Worm (Caenorhabditis elegans) whole organism, L4 larva: ENCODE measurements around the gene B0034.7.

Experiments used
- D1046.2 ChIP-seq: fragments of 200-800 bp; sonication (Bioruptor generic); IDR thresholded peaks from 2 replicates; pipeline ENCODE4 v1.3.6; 2022; ENCODE audit warnings: missing genetic modification characterization, missing compliant biosample characterization
- F44E2.7 ChIP-seq: fragments of 200-800 bp; sonication (Bioruptor generic); IDR thresholded peaks from 2 replicates; pipeline ENCODE4 v2.1.2; 2022; ENCODE audit warnings: missing genetic modification characterization, missing compliant biosample characterization
- F49E8.2 ChIP-seq: sonication (generic microtip); optimal IDR thresholded peaks from 2 replicates; lab custom pipeline; 2016; ENCODE audit warnings: missing compliant biosample characterization, mild to moderate bottlenecking, missing genetic modification characterization, borderline replicate concordance
- T20F7.1 ChIP-seq: fragments of 200-800 bp; sonication (Bioruptor generic); optimal IDR thresholded peaks from 2 replicates; lab custom pipeline; 2018; ENCODE audit warnings: mild to moderate bottlenecking, missing genetic modification characterization, missing compliant biosample characterization
- Y105C5A.15 ChIP-seq: fragments of 200-800 bp; sonication (Bioruptor generic); IDR thresholded peaks from 2 replicates; pipeline ENCODE4 v1.3.6; 2022; ENCODE audit warnings: missing genetic modification characterization, missing compliant biosample characterization
- ZK546.5 ChIP-seq, 2 experiments: sonication (generic microtip); optimal IDR thresholded peaks; 2 replicates each; lab custom pipeline; 2017; ENCODE audit warnings: missing biosample characterization in 2 of 2, missing genetic modification characterization in 2 of 2
- aly-2 ChIP-seq: sonication (generic microtip); optimal IDR thresholded peaks from 2 replicates; lab custom pipeline; 2018; ENCODE audit warnings: missing biosample characterization, missing genetic modification characterization
- arid-1 ChIP-seq: fragments of 200-800 bp; sonication (Bioruptor generic); conservative IDR thresholded peaks from 2 replicates; pipeline ENCODE4 v1.3.6; 2022; ENCODE audit warnings: missing genetic modification reagents, missing genetic modification characterization, missing compliant biosample characterization
- ceh-32 ChIP-seq: sonication (generic microtip); optimal IDR thresholded peaks from 2 replicates; lab custom pipeline; 2016; ENCODE audit warnings: mild to moderate bottlenecking, missing genetic modification characterization, missing compliant biosample characterization; ENCODE audit not compliant: poor library complexity
- ceh-62 ChIP-seq: sonication (generic microtip); optimal IDR thresholded peaks from 2 replicates; lab custom pipeline; 2017; ENCODE audit warnings: missing biosample characterization, missing genetic modification characterization
- dmd-6 ChIP-seq: fragments of 200-800 bp; sonication (Bioruptor generic); IDR thresholded peaks from 2 replicates; pipeline ENCODE4 v1.3.6; 2022; ENCODE audit warnings: missing genetic modification reagents, missing genetic modification characterization, missing compliant biosample characterization
- dve-1 ChIP-seq: sonication (generic microtip); optimal IDR thresholded peaks from 2 replicates; lab custom pipeline; 2017; ENCODE audit warnings: antibody characterized with exemption, mild to moderate bottlenecking, missing genetic modification characterization, missing compliant biosample characterization; ENCODE audit not compliant: insufficient read depth
- fos-1 ChIP-seq: fragments of 150-350 bp; optimal IDR thresholded peaks from 2 replicates; lab custom pipeline; 2014; ENCODE audit warnings: missing biosample characterization, missing genetic modification characterization
- hlh-11 ChIP-seq: fragments of 200-800 bp; sonication (Bioruptor generic); optimal IDR thresholded peaks from 2 replicates; lab custom pipeline; 2018; ENCODE audit warnings: mild to moderate bottlenecking, missing genetic modification characterization, missing compliant biosample characterization
- hlh-30 ChIP-seq: sonication (generic microtip); optimal IDR thresholded peaks from 2 replicates; lab custom pipeline; 2017; ENCODE audit warnings: antibody characterized with exemption, mild to moderate bottlenecking, missing genetic modification characterization, missing compliant biosample characterization; ENCODE audit not compliant: insufficient read depth
- hmg-1.1 ChIP-seq: fragments of 200-800 bp; sonication (Bioruptor generic); IDR thresholded peaks from 2 replicates; pipeline ENCODE4 v1.3.6; 2022; ENCODE audit warnings: missing genetic modification reagents, missing genetic modification characterization, missing compliant biosample characterization
- jun-1 ChIP-seq: fragments of 150-350 bp; optimal IDR thresholded peaks from 2 replicates; lab custom pipeline; 2014; ENCODE audit warnings: missing biosample characterization, missing genetic modification reagents, missing genetic modification characterization
- lim-7 ChIP-seq: fragments of 200-800 bp; sonication (Bioruptor generic); IDR thresholded peaks from 2 replicates; pipeline ENCODE4 v1.3.6; 2022; ENCODE audit warnings: missing genetic modification characterization, missing compliant biosample characterization
- lin-1 ChIP-seq: fragments of 200-800 bp; sonication (Bioruptor generic); IDR thresholded peaks from 2 replicates; pipeline ENCODE4 v1.3.6; 2022; ENCODE audit warnings: missing genetic modification reagents, missing genetic modification characterization, missing compliant biosample characterization
- lin-29 ChIP-seq: fragments of 200-800 bp; sonication (Bioruptor generic); IDR thresholded peaks from 2 replicates; pipeline ENCODE4 v1.3.6; 2022; ENCODE audit warnings: missing genetic modification reagents, missing genetic modification characterization, missing compliant biosample characterization
- lin-39 ChIP-seq: fragments of 150-350 bp; optimal IDR thresholded peaks from 2 replicates; lab custom pipeline; 2014; ENCODE audit warnings: missing biosample characterization, missing genetic modification reagents, missing genetic modification characterization
- lsy-2 ChIP-seq, 2 experiments: fragments of 150-350 bp in 1 of 2; sonication (generic microtip) in 1 of 2; optimal IDR thresholded peaks; 2 replicates each; lab custom pipeline; 2014 to 2017; ENCODE audit warnings: missing biosample characterization in 2 of 2, missing genetic modification characterization in 2 of 2
- madf-5 ChIP-seq, 2 experiments: fragments of 200-800 bp; sonication (Bioruptor generic); IDR thresholded peaks; 2 replicates each; pipeline ENCODE4 v1.3.6; 2022; ENCODE audit warnings: missing compliant biosample characterization in 2 of 2, missing genetic modification characterization in 2 of 2
- mdl-1 ChIP-seq, 2 experiments: fragments of 150-350 bp in 1 of 2; sonication (generic microtip) in 1 of 2; optimal IDR thresholded peaks; 2 replicates each; lab custom pipeline; 2014 to 2017; ENCODE audit warnings: missing biosample characterization in 2 of 2, missing genetic modification characterization in 2 of 2
- mep-1 ChIP-seq: fragments of 150-350 bp; sonication (generic microtip); optimal IDR thresholded peaks from 3 replicates; lab custom pipeline; 2014; ENCODE audit warnings: missing biosample characterization, missing genetic modification characterization
- mes-2 ChIP-seq: sonication (generic microtip); optimal IDR thresholded peaks from 2 replicates; lab custom pipeline; 2016; ENCODE audit warnings: missing genotype, mild to moderate bottlenecking, missing genetic modification characterization, missing compliant biosample characterization; ENCODE audit not compliant: poor library complexity, severe bottlenecking
- mxl-2 ChIP-seq: fragments of 200-800 bp; sonication (Bioruptor generic); conservative IDR thresholded peaks from 2 replicates; pipeline ENCODE4 v1.3.6; 2022; ENCODE audit warnings: missing genetic modification reagents, missing genetic modification characterization, missing compliant biosample characterization
- mxl-3 ChIP-seq: fragments of 200-800 bp; sonication (Bioruptor generic); optimal IDR thresholded peaks from 2 replicates; lab custom pipeline; 2018; ENCODE audit warnings: mild to moderate bottlenecking, missing genetic modification characterization, missing compliant biosample characterization
- nhr-10 ChIP-seq: fragments of 150-350 bp; optimal IDR thresholded peaks from 2 replicates; lab custom pipeline; 2014; ENCODE audit warnings: missing biosample characterization, missing genetic modification characterization
- nhr-102 ChIP-seq: sonication (generic microtip); optimal IDR thresholded peaks from 2 replicates; lab custom pipeline; 2016; ENCODE audit warnings: mild to moderate bottlenecking, missing genetic modification characterization, moderate library complexity, missing compliant biosample characterization
- nhr-11 ChIP-seq: fragments of 150-350 bp; optimal IDR thresholded peaks from 2 replicates; lab custom pipeline; 2014; ENCODE audit warnings: missing biosample characterization, missing genetic modification characterization
- nhr-25 ChIP-seq: sonication (generic microtip); optimal IDR thresholded peaks from 2 replicates; lab custom pipeline; 2017; ENCODE audit warnings: missing genetic modification characterization, mild to moderate bottlenecking, missing compliant biosample characterization, antibody characterized with exemption, moderate library complexity, borderline replicate concordance; ENCODE audit not compliant: insufficient read depth
- nhr-41 ChIP-seq: fragments of 200-800 bp; sonication (Bioruptor generic); IDR thresholded peaks from 2 replicates; pipeline ENCODE4 v1.3.6; 2022; ENCODE audit warnings: missing genetic modification reagents, missing genetic modification characterization, missing compliant biosample characterization
- nhr-48 ChIP-seq: sonication (generic microtip); optimal IDR thresholded peaks from 2 replicates; lab custom pipeline; 2016; ENCODE audit warnings: mild to moderate bottlenecking, missing genetic modification characterization, missing compliant biosample characterization
- nhr-76 ChIP-seq: fragments of 150-350 bp; optimal IDR thresholded peaks from 2 replicates; lab custom pipeline; 2014; ENCODE audit warnings: missing biosample characterization, missing genetic modification characterization
- nhr-77 ChIP-seq: fragments of 150-350 bp; optimal IDR thresholded peaks from 2 replicates; lab custom pipeline; 2014; ENCODE audit warnings: missing biosample characterization, missing genetic modification characterization
- php-3 ChIP-seq: fragments of 200-800 bp; sonication (Bioruptor generic); IDR thresholded peaks from 2 replicates; pipeline ENCODE4 v1.3.6; 2022; ENCODE audit warnings: missing genetic modification reagents, missing genetic modification characterization, missing compliant biosample characterization
- set-16 ChIP-seq: fragments of 200-800 bp; sonication (Bioruptor generic); IDR thresholded peaks from 2 replicates; pipeline ENCODE4 v1.3.6; 2022; ENCODE audit warnings: missing genetic modification reagents, missing genetic modification characterization, missing compliant biosample characterization
- snpc-1.2 ChIP-seq: fragments of 200-800 bp; sonication (Bioruptor generic); IDR thresholded peaks from 2 replicates; pipeline ENCODE4 v1.3.6; 2022; ENCODE audit warnings: missing genetic modification reagents, missing genetic modification characterization, missing compliant biosample characterization
- snpc-4 ChIP-seq: fragments of 150-350 bp; optimal IDR thresholded peaks from 2 replicates; lab custom pipeline; 2014; ENCODE audit warnings: missing biosample characterization, missing genetic modification characterization
- spr-3 ChIP-seq: fragments of 200-800 bp; sonication (Bioruptor generic); optimal IDR thresholded peaks from 2 replicates; lab custom pipeline; 2018; ENCODE audit warnings: mild to moderate bottlenecking, missing genetic modification characterization, missing compliant biosample characterization
- tra-1 ChIP-seq: fragments of 200-800 bp; sonication (Bioruptor generic); IDR thresholded peaks from 2 replicates; pipeline ENCODE4 v1.3.6; 2022; ENCODE audit warnings: missing genetic modification reagents, missing genetic modification characterization, missing compliant biosample characterization
- unc-130 ChIP-seq: sonication (generic microtip); optimal IDR thresholded peaks from 2 replicates; lab custom pipeline; 2016; ENCODE audit warnings: missing genetic modification reagents, missing genetic modification characterization, missing compliant biosample characterization
- unc-39 ChIP-seq: sonication (generic microtip); optimal IDR thresholded peaks from 2 replicates; lab custom pipeline; 2017; ENCODE audit warnings: missing biosample characterization, missing genetic modification characterization
- vab-7 ChIP-seq: fragments of 200-800 bp; sonication (Bioruptor generic); IDR thresholded peaks from 2 replicates; pipeline ENCODE4 v1.3.6; 2022; ENCODE audit warnings: missing genetic modification reagents, missing genetic modification characterization, missing compliant biosample characterization
- zfp-3 ChIP-seq: fragments of 200-800 bp; sonication (Bioruptor generic); conservative IDR thresholded peaks from 2 replicates; pipeline ENCODE4 v1.3.6; 2022; ENCODE audit warnings: missing genetic modification reagents, missing genetic modification characterization, missing compliant biosample characterization
- zip-2 ChIP-seq: fragments of 150-350 bp; optimal IDR thresholded peaks from 2 replicates; lab custom pipeline; 2014; ENCODE audit warnings: missing biosample characterization, missing genetic modification characterization
- ztf-11 ChIP-seq: fragments of 150-350 bp; optimal IDR thresholded peaks from 2 replicates; lab custom pipeline; 2014; ENCODE audit warnings: missing biosample characterization, missing genetic modification characterization
- ztf-7 ChIP-seq: fragments of 150-350 bp; optimal IDR thresholded peaks from 2 replicates; lab custom pipeline; 2014; ENCODE audit warnings: missing biosample characterization, missing genetic modification characterization

Gene B0034.7

ce11 chrII:5961317-5961716 is at the start of gene B0034.7:
Gene B0034.7, plus strand, starts transcription at chrII:5961617.
- TF ChIP-seq snpc-1.2 (no peak), tra-1 (GFP tag; lab: Robert Waterston, UW) (no peak), arid-1 (GFP tag; lab: Robert Waterston, UW) (no peak), F49E8.2 (tag; lab: Kevin White, UChicago) (no peak), mdl-1 (tag; optimal IDR thresholded peaks at IDR 0.05; lab: Kevin White, UChicago) (no peak), ceh-32 (tag; lab: Kevin White, UChicago) (no peak), hlh-30 (tag; lab: Kevin White, UChicago) (no peak), nhr-10 (no peak), zip-2 (no peak), T20F7.1 (GFP tag; lab: Kevin White, UChicago) (no peak), nhr-11 (tag; lab: Kevin White, UChicago) (no peak), zfp-3 (no peak), lsy-2 (tag; optimal IDR thresholded peaks at IDR 0.05; lab: Kevin White, UChicago) (no peak), D1046.2 (no peak), nhr-76 (tag; lab: Kevin White, UChicago) (no peak), lin-29 (GFP tag; lab: Robert Waterston, UW) (no peak), vab-7 (GFP tag; lab: Robert Waterston, UW) (no peak), nhr-48 (tag; lab: Kevin White, UChicago) (no peak), jun-1 (tag; lab: Kevin White, UChicago) (no peak)
- TF ChIP-seq, all 104 proteins: peak for 0

ce11 chrII:5911939-5912523 is 49.4 kb upstream of the B0034.7 start:
- TF ChIP-seq nhr-10 = no peak
- no peak for TF ChIP-seq jun-1 (tag; lab: Kevin White, UChicago)
- TF ChIP-seq snpc-4 (tag; lab: Kevin White, UChicago) = no peak
- no peak for TF ChIP-seq ztf-11
- no peak for TF ChIP-seq php-3
- no peak for TF ChIP-seq spr-3 (GFP tag; lab: Kevin White, UChicago)
- peak; percentile 64 for TF ChIP-seq mxl-3 (GFP tag; lab: Kevin White, UChicago)
- TF ChIP-seq madf-5 (GFP tag; IDR thresholded peaks at IDR 0.05; lab: Robert Waterston, UW) = no peak
- TF ChIP-seq aly-2 (tag; lab: Kevin White, UChicago) = no peak
- TF ChIP-seq lim-7 = no peak
- no peak for TF ChIP-seq Y105C5A.15 (GFP tag; lab: Robert Waterston, UW)
- no peak for TF ChIP-seq ceh-62 (tag; lab: Kevin White, UChicago)
- no peak for TF ChIP-seq snpc-1.2
- TF ChIP-seq nhr-41 (GFP tag; lab: Robert Waterston, UW) = no peak
- TF ChIP-seq hmg-1.1 (GFP tag; lab: Robert Waterston, UW) = no peak
- TF ChIP-seq lin-39 (tag; lab: Kevin White, UChicago) = no peak
- peak; percentile 29 for TF ChIP-seq mes-2
- TF ChIP-seq unc-39 (tag; lab: Kevin White, UChicago) = no peak
- TF ChIP-seq nhr-77 (tag; lab: Kevin White, UChicago) = peak; percentile 78
- peak; percentile 34; the same call in 1 of the 2 replicates for TF ChIP-seq lin-1 (GFP tag; lab: Robert Waterston, UW)
- TF ChIP-seq nhr-25 (tag; lab: Kevin White, UChicago) = no peak
- TF ChIP-seq unc-130 = no peak
- TF ChIP-seq hlh-11 = peak; percentile 85
- no peak for TF ChIP-seq mxl-2
- TF ChIP-seq fos-1 (tag; lab: Kevin White, UChicago) = no peak
- no peak for TF ChIP-seq mep-1 (tag; lab: Kevin White, UChicago)
- TF ChIP-seq F49E8.2 (tag; lab: Kevin White, UChicago) = no peak
- peak; percentile 18 for TF ChIP-seq hlh-30 (tag; lab: Kevin White, UChicago)
- peak; percentile 90 for TF ChIP-seq dmd-6 (GFP tag; lab: Robert Waterston, UW)
- TF ChIP-seq F44E2.7 (GFP tag; lab: Robert Waterston, UW) = no peak
- TF ChIP-seq dve-1 (tag; lab: Kevin White, UChicago) = peak; percentile 88
- TF ChIP-seq ZK546.5 (tag; optimal IDR thresholded peaks at IDR 0.05; lab: Kevin White, UChicago) = no peak
- TF ChIP-seq nhr-11 (tag; lab: Kevin White, UChicago) = no peak
- no peak for TF ChIP-seq ztf-7 (tag; lab: Kevin White, UChicago)
- TF ChIP-seq set-16 = no peak
- no peak for TF ChIP-seq nhr-102
